Fruit fly (Drosophila melanogaster): ENCODE data around the gene CG33995.

dm6 chr2L:5046261-5046660 lies 3.2 kb downstream of the CG33995 start:
- TF ChIP-seq chn (GFP tag; optimal IDR thresholded peaks at IDR 0.05) = no peak
- no peak for TF ChIP-seq NFAT (GFP tag; IDR thresholded peaks at IDR 0.05)
- TF ChIP-seq corto (GFP tag; optimal IDR thresholded peaks at IDR 0.05) = no peak
- no peak for TF ChIP-seq CG8478 (optimal IDR thresholded peaks at IDR 0.05)
- TF ChIP-seq dpn (GFP tag; optimal IDR thresholded peaks at IDR 0.05) = no peak
- TF ChIP-seq CG18619 (GFP tag; optimal IDR thresholded peaks at IDR 0.05) = no peak
- TF ChIP-seq mld (GFP tag; IDR thresholded peaks at IDR 0.05; ENCODE audit: partially characterized antibody) = no peak
- no peak for TF ChIP-seq psq (GFP tag; optimal IDR thresholded peaks at IDR 0.05)
- TF ChIP-seq Six4 (GFP tag; optimal IDR thresholded peaks at IDR 0.05) = no peak

Data from whole organism, embryonic.